Worm (Caenorhabditis elegans) whole organism, mixed stage, embryonic: ENCODE results near the gene abhd-3.2.

ENCODE experiments used
- M03D4.4 ChIP-seq: sonication (generic microtip); optimal IDR thresholded peaks from 2 replicates; lab custom pipeline; 2017; ENCODE audit warnings: mild to moderate bottlenecking, missing genetic modification characterization, missing compliant biosample characterization
- bed-3 ChIP-seq: fragments of 200-800 bp; sonication (Bioruptor generic); optimal IDR thresholded peaks from 3 replicates; lab custom pipeline; 2018; ENCODE audit warnings: mild to moderate bottlenecking, missing genetic modification characterization, moderate library complexity, missing compliant biosample characterization
- blmp-1 ChIP-seq: fragments of 150-350 bp; optimal IDR thresholded peaks from 2 replicates; lab custom pipeline; 2014; ENCODE audit warnings: missing biosample characterization, missing genetic modification characterization
- ceh-39 ChIP-seq: fragments of 150-350 bp; optimal IDR thresholded peaks from 2 replicates; lab custom pipeline; 2014; ENCODE audit warnings: missing biosample characterization, missing genetic modification characterization
- ceh-43 ChIP-seq: fragments of 200-800 bp; sonication (Bioruptor generic); optimal IDR thresholded peaks from 2 replicates; lab custom pipeline; 2018; ENCODE audit warnings: mild to moderate bottlenecking, missing genetic modification characterization, moderate library complexity, missing compliant biosample characterization
- ceh-83 ChIP-seq: fragments of 200-800 bp; sonication (Bioruptor generic); optimal IDR thresholded peaks from 2 replicates; lab custom pipeline; 2018; ENCODE audit warnings: mild to moderate bottlenecking, missing genetic modification characterization, missing compliant biosample characterization
- ces-1 ChIP-seq: fragments of 150-350 bp; optimal IDR thresholded peaks from 2 replicates; lab custom pipeline; 2014; ENCODE audit warnings: missing biosample characterization, missing genetic modification reagents, missing genetic modification characterization
- cnd-1 ChIP-seq: fragments of 200-800 bp; sonication (Bioruptor generic); optimal IDR thresholded peaks from 2 replicates; lab custom pipeline; 2018; ENCODE audit warnings: mild to moderate bottlenecking, missing genetic modification characterization, missing compliant biosample characterization
- drap-1 ChIP-seq: fragments of 200-800 bp; sonication (Bioruptor generic); optimal IDR thresholded peaks from 3 replicates; lab custom pipeline; 2018; ENCODE audit warnings: mild to moderate bottlenecking, missing genetic modification characterization, missing compliant biosample characterization
- elt-1 ChIP-seq: sonication (generic microtip); optimal IDR thresholded peaks from 2 replicates; lab custom pipeline; 2017; ENCODE audit warnings: missing genetic modification characterization, mild to moderate bottlenecking, missing compliant biosample characterization, antibody characterized with exemption, moderate library complexity, borderline replicate concordance; ENCODE audit not compliant: insufficient read depth
- elt-3 ChIP-seq: fragments of 150-350 bp; optimal IDR thresholded peaks from 2 replicates; lab custom pipeline; 2014; ENCODE audit warnings: missing biosample characterization, missing genetic modification characterization
- flh-1 ChIP-seq: fragments of 200-800 bp; sonication (Bioruptor generic); optimal IDR thresholded peaks from 2 replicates; lab custom pipeline; 2018; ENCODE audit warnings: mild to moderate bottlenecking, missing genetic modification characterization, moderate library complexity, missing compliant biosample characterization
- ham-2 ChIP-seq: fragments of 200-800 bp; sonication (Bioruptor generic); optimal IDR thresholded peaks from 2 replicates; lab custom pipeline; 2018; ENCODE audit warnings: mild to moderate bottlenecking, missing genetic modification characterization, missing compliant biosample characterization
- hlh-1 ChIP-seq: fragments of 150-350 bp; optimal IDR thresholded peaks from 2 replicates; lab custom pipeline; 2014; ENCODE audit warnings: missing biosample characterization, missing genetic modification reagents, missing genetic modification characterization
- lin-13 ChIP-seq: fragments of 150-350 bp; optimal IDR thresholded peaks from 2 replicates; lab custom pipeline; 2014; ENCODE audit warnings: missing biosample characterization, missing genetic modification characterization
- lin-32 ChIP-seq: fragments of 200-800 bp; sonication (Bioruptor generic); optimal IDR thresholded peaks from 2 replicates; lab custom pipeline; 2018; ENCODE audit warnings: mild to moderate bottlenecking, missing genetic modification characterization, missing compliant biosample characterization
- lsy-2 ChIP-seq: fragments of 150-350 bp; optimal IDR thresholded peaks from 2 replicates; lab custom pipeline; 2014; ENCODE audit warnings: missing biosample characterization, missing genetic modification characterization
- mab-5 ChIP-seq: fragments of 150-350 bp; optimal IDR thresholded peaks from 2 replicates; lab custom pipeline; 2014; ENCODE audit warnings: missing biosample characterization, missing genetic modification characterization
- mep-1 ChIP-seq: fragments of 150-350 bp; optimal IDR thresholded peaks from 2 replicates; lab custom pipeline; 2017; ENCODE audit warnings: missing biosample characterization, missing genetic modification reagents, missing genetic modification characterization, inconsistent platforms
- mls-2 ChIP-seq: sonication (generic microtip); optimal IDR thresholded peaks from 2 replicates; lab custom pipeline; 2016; ENCODE audit warnings: mild to moderate bottlenecking, missing genetic modification characterization, moderate library complexity, missing compliant biosample characterization
- nhr-12 ChIP-seq: fragments of 150-350 bp; optimal IDR thresholded peaks from 2 replicates; lab custom pipeline; 2014; ENCODE audit warnings: missing biosample characterization, missing genetic modification characterization
- nhr-2 ChIP-seq: fragments of 150-350 bp; optimal IDR thresholded peaks from 2 replicates; lab custom pipeline; 2014; ENCODE audit warnings: missing biosample characterization, missing genetic modification characterization
- nhr-237 ChIP-seq: fragments of 150-350 bp; optimal IDR thresholded peaks from 2 replicates; lab custom pipeline; 2014; ENCODE audit warnings: missing biosample characterization, missing genetic modification characterization
- nhr-28 ChIP-seq: fragments of 150-350 bp; optimal IDR thresholded peaks from 2 replicates; lab custom pipeline; 2014; ENCODE audit warnings: missing biosample characterization, missing genetic modification characterization
- nhr-76 ChIP-seq: sonication (generic microtip); optimal IDR thresholded peaks from 2 replicates; lab custom pipeline; 2017; ENCODE audit warnings: missing biosample characterization, missing genetic modification characterization
- pha-4 ChIP-seq: fragments of 150-350 bp; optimal IDR thresholded peaks from 2 replicates; lab custom pipeline; 2018; ENCODE audit warnings: missing biosample characterization, missing genetic modification reagents, missing genetic modification characterization
- sem-2 ChIP-seq: fragments of 200-800 bp; sonication (Bioruptor generic); optimal IDR thresholded peaks from 2 replicates; lab custom pipeline; 2018; ENCODE audit warnings: mild to moderate bottlenecking, missing genetic modification characterization, missing compliant biosample characterization
- snpc-4 ChIP-seq: fragments of 150-350 bp; optimal IDR thresholded peaks from 2 replicates; lab custom pipeline; 2014; ENCODE audit warnings: missing biosample characterization, missing genetic modification characterization
- sptf-1 ChIP-seq: sonication (generic microtip); optimal IDR thresholded peaks from 2 replicates; lab custom pipeline; 2017; ENCODE audit warnings: mild to moderate bottlenecking, missing genetic modification characterization, moderate library complexity, missing compliant biosample characterization
- tbx-8 ChIP-seq: fragments of 200-800 bp; sonication (Bioruptor generic); optimal IDR thresholded peaks from 2 replicates; lab custom pipeline; 2018; ENCODE audit warnings: mild to moderate bottlenecking, missing genetic modification characterization, moderate library complexity, missing compliant biosample characterization
- unc-120 ChIP-seq: sonication (generic microtip); optimal IDR thresholded peaks from 2 replicates; lab custom pipeline; 2017; ENCODE audit warnings: missing genetic modification characterization, missing compliant biosample characterization; ENCODE audit not compliant: poor library complexity, severe bottlenecking
- unc-39 ChIP-seq: fragments of 150-350 bp; optimal IDR thresholded peaks from 2 replicates; lab custom pipeline; 2014; ENCODE audit warnings: missing biosample characterization, missing genetic modification characterization
- unc-62 ChIP-seq: fragments of 150-350 bp; optimal IDR thresholded peaks from 2 replicates; lab custom pipeline; 2014; ENCODE audit warnings: missing biosample characterization, missing genetic modification reagents, missing genetic modification characterization
- zip-8 ChIP-seq: fragments of 150-350 bp; optimal IDR thresholded peaks from 2 replicates; lab custom pipeline; 2014; ENCODE audit warnings: missing biosample characterization, missing genetic modification characterization
- ztf-11 ChIP-seq: fragments of 150-350 bp; optimal IDR thresholded peaks from 2 replicates; lab custom pipeline; 2014; ENCODE audit warnings: missing biosample characterization, missing genetic modification characterization

Gene abhd-3.2

ce11 chrX:1004037-1004436 lies 26.2 kb upstream of the abhd-3.2 start, which contains the start of gene cutl-21:
Gene cutl-21 (plus strand): TSS chrX:1004337.
- no peak for TF ChIP-seq nhr-2
- no peak for TF ChIP-seq nhr-28 (tag; lab: Kevin White, UChicago)
- TF ChIP-seq ceh-43 (GFP tag; lab: Kevin White, UChicago), result no peak
- no peak for TF ChIP-seq mep-1 (tag; lab: Kevin White, UChicago)
- no peak for TF ChIP-seq tbx-8 (GFP tag; lab: Kevin White, UChicago)
- TF ChIP-seq mab-5 (tag; lab: Kevin White, UChicago), result no peak
- TF ChIP-seq pha-4 (tag; lab: Kevin White, UChicago), result no peak
- TF ChIP-seq hlh-1 (tag; lab: Kevin White, UChicago), result no peak
- TF ChIP-seq, all 35 proteins: peak for 0

ce11 chrX:994678-995077 lies 16.9 kb upstream of the abhd-3.2 start:
- TF ChIP-seq flh-1 (GFP tag; lab: Kevin White, UChicago) (no peak), ham-2 (GFP tag; lab: Kevin White, UChicago) (no peak), hlh-1 (tag; lab: Kevin White, UChicago) (no peak), elt-3 (tag; lab: Kevin White, UChicago) (no peak)

DNA sequence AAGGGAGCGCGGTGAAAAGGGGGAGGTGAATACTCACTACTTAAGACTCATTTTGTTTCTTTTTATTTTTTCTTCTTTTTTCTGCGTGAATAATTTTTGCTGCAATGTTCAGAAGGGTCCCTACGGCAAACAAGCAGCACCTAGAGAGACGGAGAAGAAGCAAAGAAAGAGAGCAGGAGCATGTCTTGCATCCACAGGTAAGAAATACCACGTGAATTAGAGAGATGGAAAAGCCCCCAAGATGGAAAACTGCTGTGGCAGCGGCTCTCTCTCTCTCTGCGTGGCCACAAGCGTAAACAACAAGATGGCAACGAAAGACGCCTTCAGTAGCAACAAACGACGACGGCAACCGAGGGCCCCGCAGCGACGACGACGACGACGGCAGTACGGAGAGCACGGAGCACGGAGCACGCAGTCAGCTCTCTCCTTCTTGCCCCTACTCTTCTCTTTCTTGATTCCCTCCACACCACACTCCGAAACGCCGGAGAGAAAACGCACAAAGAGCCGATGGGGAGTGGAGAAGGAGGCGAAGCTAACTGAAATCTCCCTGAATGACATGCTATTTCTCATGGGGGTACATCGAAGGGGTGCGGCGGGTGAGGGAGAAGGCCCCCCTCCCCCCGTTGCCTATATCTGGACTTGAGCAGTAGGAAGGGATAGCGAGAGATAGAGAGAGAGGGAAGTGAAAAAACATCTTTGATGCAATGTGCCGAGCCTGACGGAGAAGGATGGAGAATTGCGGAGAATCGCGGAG lies 15.0 kb upstream of the abhd-3.2 start:
- TF ChIP-seq mab-5 (tag; lab: Kevin White, UChicago) (no peak), cnd-1 (tag; lab: Kevin White, UChicago) (peak; percentile 28), sptf-1 (no peak), lsy-2 (tag; lab: Kevin White, UChicago) (peak; percentile 30), drap-1 (GFP tag; lab: Kevin White, UChicago) (peak; percentile 59), nhr-2 (no peak), lin-13 (no peak), unc-62 (peak; percentile 30), ceh-39 (tag; lab: Kevin White, UChicago) (no peak), nhr-76 (tag; lab: Kevin White, UChicago) (no peak), sem-2 (GFP tag; lab: Kevin White, UChicago) (no peak), unc-120 (tag; lab: Kevin White, UChicago) (peak; percentile 99), ces-1 (GFP tag; lab: Kevin White, UChicago) (peak; percentile 56), lin-32 (GFP tag; lab: Kevin White, UChicago) (no peak), flh-1 (GFP tag; lab: Kevin White, UChicago) (no peak), bed-3 (GFP tag; lab: Kevin White, UChicago) (no peak), ceh-43 (GFP tag; lab: Kevin White, UChicago) (no peak), mls-2 (tag; lab: Kevin White, UChicago) (peak; percentile 10), tbx-8 (GFP tag; lab: Kevin White, UChicago) (no peak), elt-3 (tag; lab: Kevin White, UChicago) (no peak), nhr-237 (no peak), unc-39 (tag; lab: Kevin White, UChicago) (no peak), ceh-83 (GFP tag; lab: Kevin White, UChicago) (no peak), ham-2 (GFP tag; lab: Kevin White, UChicago) (peak; percentile 20), nhr-12 (tag; lab: Kevin White, UChicago) (no peak), snpc-4 (no peak), blmp-1 (tag; lab: Kevin White, UChicago) (no peak), M03D4.4 (tag; lab: Kevin White, UChicago) (no peak), mep-1 (tag; lab: Kevin White, UChicago) (peak; percentile 65), nhr-28 (tag; lab: Kevin White, UChicago) (no peak), hlh-1 (tag; lab: Kevin White, UChicago) (peak; percentile 21), pha-4 (tag; lab: Kevin White, UChicago) (no peak), elt-1 (tag; lab: Kevin White, UChicago) (no peak), ztf-11 (tag; lab: Kevin White, UChicago) (peak; percentile 72), zip-8 (tag; lab: Kevin White, UChicago) (no peak)
